Worm (Caenorhabditis elegans) whole organism, early embryonic: ENCODE results near the gene Y56A3A.7.

Source experiments
- B0310.2 ChIP-seq: sonication (generic microtip); optimal IDR thresholded peaks from 2 replicates; lab custom pipeline; 2016; ENCODE audit warnings: mild to moderate bottlenecking, missing genetic modification characterization, missing compliant biosample characterization
- F13C5.2 ChIP-seq: sonication (generic microtip); optimal IDR thresholded peaks from 2 replicates; lab custom pipeline; 2017; ENCODE audit warnings: mild to moderate bottlenecking, missing genetic modification characterization, inconsistent platforms, missing compliant biosample characterization
- aly-1 ChIP-seq: sonication (generic microtip); optimal IDR thresholded peaks from 2 replicates; lab custom pipeline; 2016; ENCODE audit warnings: missing genetic modification characterization, missing compliant biosample characterization
- ama-1 ChIP-seq: fragments of 150-350 bp; optimal IDR thresholded peaks from 2 replicates; lab custom pipeline; 2014
- ceh-13 ChIP-seq: fragments of 200-800 bp; sonication (Bioruptor generic); optimal IDR thresholded peaks from 2 replicates; lab custom pipeline; 2018; ENCODE audit warnings: mild to moderate bottlenecking, missing genetic modification characterization, missing compliant biosample characterization
- ceh-36 ChIP-seq: sonication (generic microtip); optimal IDR thresholded peaks from 2 replicates; lab custom pipeline; 2016; ENCODE audit warnings: missing genetic modification characterization, inconsistent platforms, missing compliant biosample characterization
- ets-7 ChIP-seq: sonication (generic microtip); optimal IDR thresholded peaks from 2 replicates; lab custom pipeline; 2016; ENCODE audit warnings: missing genotype, missing genetic modification characterization, missing compliant biosample characterization
- flt-1 ChIP-seq: fragments of 200-800 bp; sonication (Bioruptor generic); IDR thresholded peaks from 2 replicates; pipeline ENCODE4 v1.3.6; 2022; ENCODE audit warnings: missing genetic modification characterization, missing compliant biosample characterization
- hmbx-1 ChIP-seq: sonication (generic microtip); optimal IDR thresholded peaks from 2 replicates; lab custom pipeline; 2016; ENCODE audit warnings: mild to moderate bottlenecking, missing genetic modification characterization, missing compliant biosample characterization
- hmg-4 ChIP-seq: fragments of 200-800 bp; sonication (Bioruptor generic); optimal IDR thresholded peaks from 2 replicates; lab custom pipeline; 2018; ENCODE audit warnings: mild to moderate bottlenecking, missing genetic modification characterization, missing compliant biosample characterization
- hnd-1 ChIP-seq: sonication (generic microtip); optimal IDR thresholded peaks from 2 replicates; lab custom pipeline; 2016; ENCODE audit warnings: missing genetic modification characterization, missing compliant biosample characterization
- pes-1 ChIP-seq: fragments of 200-800 bp; sonication (Bioruptor generic); IDR thresholded peaks from 2 replicates; pipeline ENCODE4 v1.3.6; 2022; ENCODE audit warnings: missing genetic modification reagents, missing genetic modification characterization, missing compliant biosample characterization
- scrt-1 ChIP-seq: fragments of 200-800 bp; sonication (Bioruptor generic); IDR thresholded peaks from 2 replicates; pipeline ENCODE4 v1.3.6; 2022; ENCODE audit warnings: missing genetic modification characterization, missing compliant biosample characterization
- sea-1 ChIP-seq: fragments of 200-800 bp; sonication (Bioruptor generic); conservative IDR thresholded peaks from 2 replicates; pipeline ENCODE4 v1.3.6; 2022; ENCODE audit warnings: missing genetic modification characterization, missing compliant biosample characterization
- tbx-11 ChIP-seq: fragments of 200-800 bp; sonication (Bioruptor generic); IDR thresholded peaks from 2 replicates; pipeline ENCODE4 v1.3.6; 2022; ENCODE audit warnings: missing genetic modification characterization, missing compliant biosample characterization
- tbx-37 ChIP-seq: fragments of 200-800 bp; sonication (Bioruptor generic); conservative IDR thresholded peaks from 2 replicates; pipeline ENCODE4 v1.3.6; 2022; ENCODE audit warnings: missing genetic modification reagents, missing genetic modification characterization, missing compliant biosample characterization
- tra-4 ChIP-seq: sonication (generic microtip); optimal IDR thresholded peaks from 2 replicates; lab custom pipeline; 2017; ENCODE audit warnings: missing genetic modification characterization, missing compliant biosample characterization

The Y56A3A.7 gene

DNA sequence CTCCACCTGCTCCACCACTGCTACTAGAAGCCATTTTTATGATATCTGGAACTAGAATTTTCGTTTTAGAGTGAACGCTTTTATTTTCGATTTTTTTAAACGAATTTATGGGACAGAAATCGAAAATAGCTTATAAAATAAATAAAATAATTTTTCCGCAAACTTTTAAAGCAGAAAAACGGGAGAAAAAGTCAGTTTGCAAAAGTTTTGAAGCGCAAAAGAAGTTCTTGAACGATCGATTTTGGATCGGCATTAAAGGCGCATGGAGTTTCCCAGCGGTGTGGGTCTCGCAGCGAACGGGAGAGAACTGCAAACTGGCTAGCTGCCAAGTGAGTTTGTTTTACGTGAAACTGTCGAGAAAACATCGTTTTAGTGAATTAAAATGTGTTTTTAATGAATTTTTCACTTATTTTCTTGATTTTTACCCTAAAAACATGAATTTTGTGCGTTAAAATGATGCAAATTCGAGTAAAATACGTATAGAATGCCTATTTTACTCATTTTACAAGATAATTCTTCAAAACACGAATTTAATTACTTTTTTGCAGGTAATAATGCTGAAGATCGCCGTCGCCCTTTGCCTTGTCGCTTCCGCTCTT is 26.5 kb downstream of the Y56A3A.7 start, which contains the start of the genes ccf-1 and trap-4:
Gene ccf-1, minus strand, starts transcription at position 51 of the 599 bp plus-strand sequence.
Gene trap-4, plus strand, starts transcription at position 549 of the 599 bp plus-strand sequence.
- TF ChIP-seq sea-1 (GFP tag; lab: Robert Waterston, UW): no peak
- TF ChIP-seq B0310.2 (tag; lab: Kevin White, UChicago): no peak
- no peak for TF ChIP-seq aly-1 (tag; lab: Kevin White, UChicago)

DNA sequence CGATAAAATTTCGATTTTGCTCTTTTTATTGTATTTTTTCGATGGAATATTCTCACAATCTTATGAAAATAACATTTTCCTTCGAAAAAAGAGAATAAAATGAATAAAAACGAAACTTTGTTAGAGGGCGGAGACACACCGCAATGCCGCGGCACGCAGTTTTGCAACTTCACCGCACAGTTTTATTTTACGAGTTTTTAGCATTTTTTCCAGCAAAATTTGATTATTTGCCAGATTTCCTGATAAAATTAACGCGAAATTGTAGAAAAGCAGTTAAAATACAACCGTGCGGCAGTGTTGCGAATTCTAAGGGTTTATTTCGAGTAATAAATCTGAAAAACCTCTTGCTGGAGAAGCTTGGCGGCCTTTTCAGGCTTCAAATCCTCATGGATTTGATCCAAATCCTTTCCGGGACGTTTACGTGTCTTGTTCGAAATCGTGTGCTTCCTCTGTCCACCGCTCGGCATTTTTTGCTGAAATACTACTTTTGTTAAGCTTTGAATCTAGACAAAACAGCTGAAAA is 28.5 kb downstream of the Y56A3A.7 start, which contains the start of gene znf-593:
Gene znf-593, minus strand, starts transcription at position 473 of the 523 bp plus-strand sequence.
- no peak for TF ChIP-seq tra-4 (tag; lab: Kevin White, UChicago)
- no peak for TF ChIP-seq pes-1 (GFP tag; lab: Robert Waterston, UW)
- TF ChIP-seq tbx-37: no peak
- TF ChIP-seq hnd-1 (tag; lab: Kevin White, UChicago): no peak
- TF ChIP-seq hmbx-1 (tag; lab: Kevin White, UChicago): no peak
- peak; percentile 81 for TF ChIP-seq ama-1 (lab: Kevin White, UChicago)
- no peak for TF ChIP-seq ets-7 (tag; lab: Kevin White, UChicago)
- TF ChIP-seq flt-1 (GFP tag; lab: Robert Waterston, UW): 0 out of 2 replicates have a peak, but pooled peaks have one; percentile 7
- no peak for TF ChIP-seq ceh-13 (GFP tag; lab: Kevin White, UChicago)
- no peak for TF ChIP-seq ceh-36 (tag; lab: Kevin White, UChicago)
- no peak for TF ChIP-seq aly-1 (tag; lab: Kevin White, UChicago)
- no peak for TF ChIP-seq F13C5.2 (tag; lab: Kevin White, UChicago)
- 0 out of 2 replicates have a peak, but pooled peaks have one; percentile 24 for TF ChIP-seq sea-1 (GFP tag; lab: Robert Waterston, UW)
- no peak for TF ChIP-seq hmg-4 (GFP tag; lab: Kevin White, UChicago)
- TF ChIP-seq tbx-11 (GFP tag; lab: Robert Waterston, UW): no peak
- TF ChIP-seq B0310.2 (tag; lab: Kevin White, UChicago): no peak
- TF ChIP-seq scrt-1 (GFP tag; lab: Robert Waterston, UW): no peak

DNA sequence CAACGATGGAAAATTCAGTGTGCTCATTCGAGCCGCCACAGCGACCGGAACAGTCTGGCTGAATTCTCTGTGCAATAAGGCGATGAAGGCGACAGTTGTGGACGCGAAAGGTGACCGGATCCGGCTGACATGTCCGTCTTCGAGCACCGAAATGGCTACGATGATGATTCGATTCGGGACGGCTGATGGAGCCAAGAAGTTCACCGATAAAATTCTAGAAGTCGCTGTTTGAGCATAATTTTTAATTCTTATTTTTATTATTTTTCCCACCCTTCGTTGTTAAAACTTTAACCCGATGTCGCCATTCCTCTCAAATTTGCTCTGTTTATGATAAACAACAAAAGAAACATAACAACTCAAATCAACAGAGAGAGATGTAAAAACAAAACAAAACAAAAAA is 29.3 kb downstream of the Y56A3A.7 start:
- TF ChIP-seq ets-7 (tag; lab: Kevin White, UChicago) (no peak), F13C5.2 (tag; lab: Kevin White, UChicago) (no peak), aly-1 (tag; lab: Kevin White, UChicago) (no peak), B0310.2 (tag; lab: Kevin White, UChicago) (no peak)

DNA sequence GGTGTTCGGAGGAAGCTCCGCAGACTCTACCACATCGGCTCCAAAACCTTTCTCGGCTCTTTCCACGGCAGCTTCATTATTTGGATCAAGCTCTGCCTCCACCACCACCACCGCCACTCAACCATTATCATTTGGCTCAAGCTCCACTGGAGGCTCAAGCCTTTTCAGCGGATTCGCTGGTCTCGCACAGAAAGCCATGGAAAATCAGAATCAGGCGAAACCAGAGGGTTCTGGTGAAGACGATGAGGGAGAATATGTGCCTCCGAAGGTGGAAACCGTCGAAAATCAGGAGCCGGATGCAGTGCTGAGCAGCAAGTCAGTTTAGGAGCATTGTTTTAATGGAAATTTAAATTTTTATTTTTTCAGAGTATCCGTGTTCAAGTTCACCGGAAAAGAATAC is 29.7 kb downstream of the Y56A3A.7 start:
- peak; percentile 16 for TF ChIP-seq hmg-4 (GFP tag; lab: Kevin White, UChicago)
- peak; percentile 9 for TF ChIP-seq B0310.2 (tag; lab: Kevin White, UChicago)
- peak; percentile 39; the same call in 1 of the 2 replicates for TF ChIP-seq pes-1 (GFP tag; lab: Robert Waterston, UW)
- no peak for TF ChIP-seq ceh-36 (tag; lab: Kevin White, UChicago)

DNA sequence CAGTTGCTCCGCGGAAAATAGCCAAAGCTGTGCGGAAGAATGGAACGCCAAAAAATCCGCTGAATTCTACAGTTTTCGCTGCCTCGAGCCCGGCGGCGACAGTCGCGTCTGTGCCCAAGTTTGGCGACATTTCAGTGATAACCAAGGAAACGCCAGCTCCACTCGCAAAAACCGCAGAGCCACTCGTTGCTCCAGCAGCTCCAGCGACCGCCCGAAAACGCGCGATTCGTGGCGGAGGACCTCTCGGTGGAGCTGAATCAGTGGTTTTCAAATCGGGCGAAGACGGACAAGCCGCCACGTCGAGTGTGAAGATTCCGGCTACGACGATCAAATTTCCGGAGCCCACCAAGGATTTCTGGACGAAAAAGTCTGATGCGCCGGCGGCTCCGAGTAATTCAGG is 30.6 kb downstream of the Y56A3A.7 start:
- TF ChIP-seq aly-1 (tag; lab: Kevin White, UChicago) (no peak), hmg-4 (GFP tag; lab: Kevin White, UChicago) (no peak), B0310.2 (tag; lab: Kevin White, UChicago) (no peak), tbx-37 (no peak), ceh-36 (tag; lab: Kevin White, UChicago) (no peak), sea-1 (GFP tag; lab: Robert Waterston, UW) (no peak)

DNA sequence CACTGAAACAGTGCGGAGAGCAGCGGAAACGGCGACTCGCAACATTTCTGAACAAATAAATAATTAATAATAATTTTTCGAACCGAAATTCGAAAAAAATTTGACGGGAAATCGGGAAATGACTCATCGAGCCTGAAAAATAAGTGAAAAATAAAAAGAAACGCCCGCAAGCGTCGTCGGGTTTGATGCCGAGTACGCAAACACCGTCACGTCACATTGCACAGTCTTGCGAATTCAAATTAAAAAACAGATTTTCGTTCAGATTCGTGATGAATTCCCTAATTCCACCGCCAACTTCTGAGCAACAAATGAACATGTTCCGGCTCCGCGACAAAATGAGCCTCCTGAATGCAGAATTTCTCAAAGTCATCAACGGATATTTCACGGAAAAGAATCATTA is 31.2 kb downstream of the Y56A3A.7 start, which contains the start of the genes ndab-1 and npp-16:
Gene ndab-1, minus strand, starts transcription at position 47 of the 400 bp plus-strand sequence.
Gene npp-16, plus strand, starts transcription at position 263 of the 400 bp plus-strand sequence.
- TF ChIP-seq tbx-11 (GFP tag; lab: Robert Waterston, UW) (no peak), hmg-4 (GFP tag; lab: Kevin White, UChicago) (no peak), scrt-1 (GFP tag; lab: Robert Waterston, UW) (no peak), hmbx-1 (tag; lab: Kevin White, UChicago) (no peak), flt-1 (GFP tag; lab: Robert Waterston, UW) (0 out of 2 replicates have a peak, but pooled peaks have one; percentile 3), pes-1 (GFP tag; lab: Robert Waterston, UW) (0 out of 2 replicates have a peak, but pooled peaks have one; percentile 16), ceh-36 (tag; lab: Kevin White, UChicago) (no peak), F13C5.2 (tag; lab: Kevin White, UChicago) (peak; percentile 48), B0310.2 (tag; lab: Kevin White, UChicago) (no peak), ama-1 (lab: Kevin White, UChicago) (no peak), ceh-13 (GFP tag; lab: Kevin White, UChicago) (no peak), ets-7 (tag; lab: Kevin White, UChicago) (no peak), tra-4 (tag; lab: Kevin White, UChicago) (no peak), tbx-37 (no peak), sea-1 (GFP tag; lab: Robert Waterston, UW) (no peak)

DNA sequence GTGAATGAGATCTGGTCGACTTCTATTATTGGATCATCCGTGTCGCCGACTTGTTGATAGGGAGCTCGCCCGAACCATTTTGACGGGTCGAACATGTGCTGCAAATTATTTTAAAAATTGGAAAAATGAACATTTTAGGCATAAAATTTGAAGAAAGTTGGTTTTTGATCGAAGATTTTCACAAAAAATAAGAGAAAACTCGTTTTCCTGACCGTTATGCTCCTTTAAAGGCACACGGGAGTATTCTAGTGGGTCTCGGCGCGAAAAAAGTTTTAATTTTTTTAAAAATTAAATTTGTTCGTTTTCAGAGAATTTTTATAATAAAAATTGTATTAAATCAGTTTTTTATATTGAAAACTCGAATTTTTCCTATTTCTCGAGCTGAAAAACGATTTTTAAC is 32.6 kb downstream of the Y56A3A.7 start, which contains the start of gene Y56A3A.16:
Gene Y56A3A.16, minus strand, starts transcription at position 101 of the 400 bp plus-strand sequence.
- TF ChIP-seq ceh-36 (tag; lab: Kevin White, UChicago): no peak
- TF ChIP-seq F13C5.2 (tag; lab: Kevin White, UChicago): no peak
